Worm (Caenorhabditis elegans) whole organism, late embryonic: ENCODE data around the gene F35H10.2.

ENCODE experiments used
- K09A11.1 ChIP-seq: sonication (generic microtip); optimal IDR thresholded peaks from 2 replicates; lab custom pipeline; 2017; ENCODE audit warnings: antibody characterized with exemption, mild to moderate bottlenecking, missing genetic modification characterization, missing compliant biosample characterization; ENCODE audit not compliant: insufficient read depth
- Y22D7AL.16 ChIP-seq: sonication (generic microtip); optimal IDR thresholded peaks from 2 replicates; lab custom pipeline; 2016; ENCODE audit warnings: missing genetic modification characterization, missing compliant biosample characterization
- ama-1 ChIP-seq: fragments of 150-350 bp; optimal IDR thresholded peaks from 2 replicates; lab custom pipeline; 2014
- ceh-48 ChIP-seq: sonication (generic microtip); optimal IDR thresholded peaks from 2 replicates; lab custom pipeline; 2016; ENCODE audit warnings: missing genetic modification characterization, inconsistent platforms, missing compliant biosample characterization
- che-1 ChIP-seq: sonication (generic microtip); optimal IDR thresholded peaks from 2 replicates; lab custom pipeline; 2016; ENCODE audit warnings: mild to moderate bottlenecking, missing genetic modification characterization, missing compliant biosample characterization
- dve-1 ChIP-seq: sonication (generic microtip); optimal IDR thresholded peaks from 2 replicates; lab custom pipeline; 2017; ENCODE audit warnings: antibody characterized with exemption, mild to moderate bottlenecking, missing genetic modification characterization, missing compliant biosample characterization
- elt-2 ChIP-seq: sonication (generic microtip); optimal IDR thresholded peaks from 2 replicates; lab custom pipeline; 2016; ENCODE audit warnings: missing genetic modification reagents, missing genetic modification characterization, missing compliant biosample characterization
- fax-1 ChIP-seq: sonication (generic microtip); optimal IDR thresholded peaks from 2 replicates; lab custom pipeline; 2016; ENCODE audit warnings: missing genotype, missing genetic modification characterization, missing compliant biosample characterization
- hlh-6 ChIP-seq: sonication (generic microtip); optimal IDR thresholded peaks from 2 replicates; lab custom pipeline; 2016; ENCODE audit warnings: missing genotype, missing genetic modification characterization, missing compliant biosample characterization
- hlh-8 ChIP-seq: sonication (generic microtip); optimal IDR thresholded peaks from 2 replicates; lab custom pipeline; 2016; ENCODE audit warnings: missing genotype, missing genetic modification characterization, missing compliant biosample characterization
- nfya-1 ChIP-seq: sonication (generic microtip); optimal IDR thresholded peaks from 2 replicates; lab custom pipeline; 2017; ENCODE audit warnings: missing genetic modification characterization, mild to moderate bottlenecking, missing compliant biosample characterization, antibody characterized with exemption, moderate library complexity
- nhr-11 ChIP-seq: fragments of 150-350 bp; optimal IDR thresholded peaks from 2 replicates; lab custom pipeline; 2014; ENCODE audit warnings: missing biosample characterization, missing genetic modification characterization
- pqm-1 ChIP-seq: sonication (generic microtip); optimal IDR thresholded peaks from 2 replicates; lab custom pipeline; 2016; ENCODE audit warnings: missing genetic modification characterization, missing compliant biosample characterization
- sox-2 ChIP-seq: fragments of 200-800 bp; sonication (Bioruptor generic); IDR thresholded peaks from 2 replicates; pipeline ENCODE4 v1.3.6; 2022; ENCODE audit warnings: missing genetic modification reagents, missing genetic modification characterization, missing compliant biosample characterization
- sox-4 ChIP-seq: sonication (generic microtip); optimal IDR thresholded peaks from 2 replicates; lab custom pipeline; 2017; ENCODE audit warnings: mild to moderate bottlenecking, missing genetic modification characterization, inconsistent platforms, missing compliant biosample characterization
- syd-9 ChIP-seq: sonication (generic microtip); optimal IDR thresholded peaks from 2 replicates; lab custom pipeline; 2016; ENCODE audit warnings: mild to moderate bottlenecking, missing genetic modification characterization, moderate library complexity, missing compliant biosample characterization
- unc-3 ChIP-seq, 2 experiments: fragments of 200-800 bp in 1 of 2; sonication (Bioruptor generic) in 1 of 2; sonication (generic microtip) in 1 of 2; conservative IDR thresholded peaks in 1 of 2; optimal IDR thresholded peaks in 1 of 2; 2 replicates each; pipeline versions ENCODE4 v1.3.6 to Lab custom; 2016 to 2022; ENCODE audit warnings: missing compliant biosample characterization in 2 of 2, missing genetic modification characterization in 2 of 2, missing genetic modification reagents in 1 of 2
- unc-86 ChIP-seq: sonication (generic microtip); optimal IDR thresholded peaks from 2 replicates; lab custom pipeline; 2016; ENCODE audit warnings: missing genetic modification characterization, missing compliant biosample characterization

The F35H10.2 gene

ce11 chrIV:8378280-8378679 lies 49.3 kb downstream of the F35H10.2 start:
- TF ChIP-seq syd-9 (tag; lab: Kevin White, UChicago) (no peak), che-1 (tag; lab: Kevin White, UChicago) (no peak), Y22D7AL.16 (no peak), ceh-48 (tag; lab: Kevin White, UChicago) (no peak), ama-1 (lab: Kevin White, UChicago) (no peak), nhr-11 (tag; lab: Kevin White, UChicago) (no peak), K09A11.1 (no peak), fax-1 (no peak), hlh-8 (tag; lab: Kevin White, UChicago) (no peak), sox-2 (GFP tag; lab: Robert Waterston, UW) (no peak), unc-3 (GFP tag; conservative IDR thresholded peaks at IDR 0.05; lab: Robert Waterston, UW) (no peak), unc-3 (tag; optimal IDR thresholded peaks at IDR 0.05; lab: Kevin White, UChicago) (no peak), hlh-6 (tag; lab: Kevin White, UChicago) (no peak), unc-86 (tag; lab: Kevin White, UChicago) (no peak), pqm-1 (no peak), dve-1 (tag; lab: Kevin White, UChicago) (no peak)

- TF ChIP-seq nfya-1 (peak; percentile 40), elt-2 (tag; lab: Kevin White, UChicago) (peak; percentile 11), sox-4 (no peak)
- TF ChIP-seq, all 69 proteins: peak for 2
Measured at ce11 chrIV:8379278-8379677, 50.3 kb downstream of the F35H10.2 start, which contains the start of gene nap-1. Gene nap-1 (minus strand): TSS chrIV:8379319.
